Fruit fly (Drosophila melanogaster) whole organism, embryonic: ENCODE results near the gene HHEX.

ENCODE experiments used
- BEAF-32 ChIP-seq: fragments of 200-800 bp; sonication (Bioruptor generic); optimal IDR thresholded peaks from 3 replicates; lab custom pipeline; 2017; ENCODE audit warnings: missing biosample characterization, missing genetic modification characterization, mild to moderate bottlenecking, moderate library complexity, missing genetic modification reagents
- Bdp1 ChIP-seq: fragments of 200-800 bp; sonication (Bioruptor generic); optimal IDR thresholded peaks from 3 replicates; lab custom pipeline; 2016; ENCODE audit warnings: missing biosample characterization, missing genetic modification characterization
- BtbVII ChIP-seq: fragments of 200-800 bp; sonication (Bioruptor generic); optimal IDR thresholded peaks from 3 replicates; lab custom pipeline; 2017; ENCODE audit warnings: missing biosample characterization, mild to moderate bottlenecking, missing genetic modification characterization
- Bteb2 ChIP-seq: fragments of 200-800 bp; sonication (Bioruptor generic); optimal IDR thresholded peaks from 2 replicates; lab custom pipeline; 2016; ENCODE audit warnings: missing biosample characterization, missing genetic modification characterization
- C15 ChIP-seq: fragments of 200-800 bp; sonication (Bioruptor generic); IDR thresholded peaks from 3 replicates; pipeline ENCODE4 v1.3.6; 2022; ENCODE audit warnings: missing biosample characterization, missing genetic modification characterization
- CG10267 ChIP-seq: fragments of 200-800 bp; sonication (Bioruptor generic); optimal IDR thresholded peaks from 2 replicates; lab custom pipeline; 2018; ENCODE audit warnings: missing biosample characterization, mild to moderate bottlenecking, missing genetic modification characterization, moderate library complexity
- CG10274 ChIP-seq: fragments of 200-800 bp; sonication (Bioruptor generic); optimal IDR thresholded peaks from 3 replicates; lab custom pipeline; 2017; ENCODE audit warnings: missing biosample characterization, mild to moderate bottlenecking, missing genetic modification characterization
- CG11695 ChIP-seq: fragments of 200-800 bp; sonication (Bioruptor generic); IDR thresholded peaks from 3 replicates; pipeline ENCODE4 v1.3.6; 2022; ENCODE audit warnings: missing biosample characterization, missing genetic modification characterization
- CG13287 ChIP-seq: fragments of 200-800 bp; sonication (Bioruptor generic); IDR thresholded peaks from 2 replicates; pipeline ENCODE4 v1.3.6; 2022; ENCODE audit warnings: missing biosample characterization, missing genetic modification characterization; ENCODE audit not compliant: partially characterized antibody
- CG13624 ChIP-seq: fragments of 200-800 bp; sonication (Bioruptor generic); optimal IDR thresholded peaks from 2 replicates; lab custom pipeline; 2016; ENCODE audit warnings: missing biosample characterization, missing genetic modification characterization
- CG14965 ChIP-seq: fragments of 200-800 bp; sonication (Bioruptor generic); optimal IDR thresholded peaks from 2 replicates; lab custom pipeline; 2016; ENCODE audit warnings: missing biosample characterization, missing genetic modification characterization, borderline replicate concordance
- CG15514 ChIP-seq: fragments of 200-800 bp; sonication (Bioruptor generic); optimal IDR thresholded peaks from 3 replicates; lab custom pipeline; 2017; ENCODE audit warnings: missing biosample characterization, missing genetic modification characterization, mild to moderate bottlenecking, moderate library complexity, missing genetic modification reagents
- CG16813 ChIP-seq: fragments of 200-800 bp; sonication (Bioruptor generic); IDR thresholded peaks from 3 replicates; pipeline ENCODE4 v1.3.6; 2022; ENCODE audit warnings: missing biosample characterization, missing genetic modification characterization; ENCODE audit not compliant: partially characterized antibody
- CG17829 ChIP-seq: fragments of 200-800 bp; optimal IDR thresholded peaks from 2 replicates; lab custom pipeline; 2019; ENCODE audit warnings: missing biosample characterization, mild to moderate bottlenecking, missing genetic modification characterization, moderate library complexity
- CG2199 ChIP-seq: fragments of 200-800 bp; sonication (Bioruptor generic); IDR thresholded peaks from 3 replicates; pipeline ENCODE4 v1.3.6; 2022; ENCODE audit warnings: missing biosample characterization, missing genetic modification characterization
- CG31224 ChIP-seq: fragments of 200-800 bp; sonication (Bioruptor generic); IDR thresholded peaks from 2 replicates; pipeline ENCODE4 v1.3.6; 2022; ENCODE audit warnings: missing biosample characterization, missing genetic modification characterization
- CG32772 ChIP-seq: fragments of 200-800 bp; sonication (Bioruptor generic); IDR thresholded peaks from 2 replicates; pipeline ENCODE4 v1.3.6; 2022; ENCODE audit warnings: missing biosample characterization, missing genetic modification characterization
- CG33557 ChIP-seq: fragments of 200-800 bp; sonication (Bioruptor generic); optimal IDR thresholded peaks from 2 replicates; lab custom pipeline; 2019; ENCODE audit warnings: missing biosample characterization, mild to moderate bottlenecking, missing genetic modification characterization, moderate library complexity
- CG3847 ChIP-seq: fragments of 200-800 bp; sonication (Bioruptor generic); IDR thresholded peaks from 2 replicates; pipeline ENCODE4 v1.3.6; 2022; ENCODE audit warnings: missing biosample characterization, missing genetic modification characterization
- CG42726 ChIP-seq: fragments of 200-800 bp; sonication (Bioruptor generic); IDR thresholded peaks from 2 replicates; pipeline ENCODE4 v1.3.6; 2022; ENCODE audit warnings: missing biosample characterization, missing genetic modification characterization; ENCODE audit not compliant: partially characterized antibody
- CG4424 ChIP-seq: fragments of 200-800 bp; sonication (Bioruptor generic); optimal IDR thresholded peaks from 3 replicates; lab custom pipeline; 2016; ENCODE audit warnings: missing biosample characterization, missing genetic modification characterization
- CG6791 ChIP-seq: fragments of 200-800 bp; sonication (Bioruptor generic); IDR thresholded peaks from 3 replicates; pipeline ENCODE4 v1.3.6; 2022; ENCODE audit warnings: missing biosample characterization, missing genetic modification characterization; ENCODE audit not compliant: partially characterized antibody
- CG7987 ChIP-seq: fragments of 200-800 bp; sonication (Bioruptor generic); optimal IDR thresholded peaks from 2 replicates; lab custom pipeline; 2018; ENCODE audit warnings: missing biosample characterization, mild to moderate bottlenecking, missing genetic modification characterization, moderate library complexity
- CTCF ChIP-seq: fragments of 200-800 bp; sonication (Bioruptor generic); optimal IDR thresholded peaks from 2 replicates; lab custom pipeline; 2017; ENCODE audit warnings: missing biosample characterization, mild to moderate bottlenecking, missing genetic modification characterization, moderate library complexity
- Dbx ChIP-seq: fragments of 200-800 bp; sonication (Bioruptor generic); IDR thresholded peaks from 3 replicates; pipeline ENCODE4 v1.3.6; 2022; ENCODE audit warnings: missing biosample characterization, missing genetic modification characterization
- Dip3 ChIP-seq: fragments of 200-800 bp; sonication (Bioruptor generic); optimal IDR thresholded peaks from 3 replicates; lab custom pipeline; 2016; ENCODE audit warnings: missing biosample characterization, missing genetic modification characterization
- Dp ChIP-seq: fragments of 200-800 bp; sonication (Bioruptor generic); optimal IDR thresholded peaks from 2 replicates; lab custom pipeline; 2018; ENCODE audit warnings: missing biosample characterization, mild to moderate bottlenecking, missing genetic modification characterization, moderate library complexity
- E2f2 ChIP-seq: fragments of 200-800 bp; sonication (Bioruptor generic); IDR thresholded peaks from 2 replicates; pipeline ENCODE4 v1.3.6; 2022; ENCODE audit warnings: missing biosample characterization, missing genetic modification characterization
- Ets97D ChIP-seq: fragments of 200-800 bp; sonication (Bioruptor generic); optimal IDR thresholded peaks from 3 replicates; lab custom pipeline; 2016; ENCODE audit warnings: missing biosample characterization, missing genetic modification characterization
- Fer2 ChIP-seq: fragments of 200-800 bp; sonication (Bioruptor generic); optimal IDR thresholded peaks from 2 replicates; lab custom pipeline; 2018; ENCODE audit warnings: missing biosample characterization, mild to moderate bottlenecking, missing genetic modification characterization, moderate library complexity
- MBD-R2 ChIP-seq: fragments of 200-800 bp; sonication (Bioruptor generic); IDR thresholded peaks from 2 replicates; pipeline ENCODE4 v1.3.6; 2022; ENCODE audit warnings: missing biosample characterization, missing genetic modification characterization
- MESR4 ChIP-seq: fragments of 200-800 bp; sonication (Bioruptor generic); optimal IDR thresholded peaks from 2 replicates; lab custom pipeline; 2018; ENCODE audit warnings: missing biosample characterization, mild to moderate bottlenecking, missing genetic modification characterization, moderate library complexity
- Max ChIP-seq: fragments of 200-800 bp; sonication (Bioruptor generic); optimal IDR thresholded peaks from 2 replicates; lab custom pipeline; 2016; ENCODE audit warnings: missing biosample characterization, mild to moderate bottlenecking, missing genetic modification characterization
- Med ChIP-seq: fragments of 200-800 bp; sonication (Bioruptor generic); peaks from one replicate; lab custom pipeline; 2016; ENCODE audit warnings: missing biosample characterization, missing genetic modification characterization, mild to moderate bottlenecking, inconsistent platforms, moderate library complexity
- Opbp ChIP-seq: fragments of 200-800 bp; sonication (Bioruptor generic); IDR thresholded peaks from 3 replicates; pipeline ENCODE4 v1.3.6; 2022; ENCODE audit warnings: missing biosample characterization, missing genetic modification characterization; ENCODE audit not compliant: partially characterized antibody
- Ptx1 ChIP-seq: fragments of 200-800 bp; sonication (Bioruptor generic); IDR thresholded peaks from 2 replicates; pipeline ENCODE4 v1.3.6; 2022; ENCODE audit warnings: missing biosample characterization, missing genetic modification characterization
- Sry-β ChIP-seq: fragments of 200-800 bp; sonication (Bioruptor generic); optimal IDR thresholded peaks from 2 replicates; lab custom pipeline; 2018; ENCODE audit warnings: missing biosample characterization, mild to moderate bottlenecking, missing genetic modification characterization, moderate library complexity
- Sry-δ ChIP-seq: fragments of 200-800 bp; sonication (Bioruptor generic); optimal IDR thresholded peaks from 2 replicates; lab custom pipeline; 2016; ENCODE audit warnings: missing biosample characterization, missing genetic modification characterization
- Vsx1 ChIP-seq: fragments of 200-800 bp; sonication (Bioruptor generic); optimal IDR thresholded peaks from 2 replicates; lab custom pipeline; 2017; ENCODE audit warnings: missing biosample characterization, mild to moderate bottlenecking, missing genetic modification characterization, missing genetic modification reagents
- chm ChIP-seq: fragments of 200-800 bp; sonication (Bioruptor generic); IDR thresholded peaks from 2 replicates; pipeline ENCODE4 v1.3.6; 2022; ENCODE audit warnings: missing biosample characterization, missing genetic modification characterization
- dm ChIP-seq: fragments of 200-800 bp; sonication (Bioruptor generic); optimal IDR thresholded peaks from 3 replicates; lab custom pipeline; 2016; ENCODE audit warnings: missing biosample characterization, missing genetic modification characterization
- gcm ChIP-seq: fragments of 200-800 bp; sonication (Bioruptor generic); optimal IDR thresholded peaks from 2 replicates; lab custom pipeline; 2019; ENCODE audit warnings: missing biosample characterization, mild to moderate bottlenecking, missing genetic modification characterization, moderate library complexity
- jigr1 ChIP-seq: fragments of 200-800 bp; sonication (Bioruptor generic); IDR thresholded peaks from 3 replicates; pipeline ENCODE4 v1.3.6; 2022; ENCODE audit warnings: missing biosample characterization, missing genetic modification characterization
- lola ChIP-seq, 3 experiments: fragments of >200 bp in 2 of 3; fragments of 200-800 bp in 1 of 3; sonication (Bioruptor generic) in 1 of 3; optimal IDR thresholded peaks; 2 replicates each; lab custom pipeline; 2017 to 2019; ENCODE audit warnings: missing biosample characterization in 3 of 3, missing genetic modification characterization in 3 of 3, mild to moderate bottlenecking in 1 of 3, moderate library complexity in 1 of 3
- nmo ChIP-seq: fragments of 200-800 bp; sonication (Bioruptor generic); optimal IDR thresholded peaks from 2 replicates; lab custom pipeline; 2018; ENCODE audit warnings: missing biosample characterization, mild to moderate bottlenecking, missing genetic modification characterization, moderate library complexity
- pita ChIP-seq: fragments of 200-800 bp; sonication (Bioruptor generic); optimal IDR thresholded peaks from 2 replicates; lab custom pipeline; 2017; ENCODE audit warnings: missing biosample characterization, mild to moderate bottlenecking, missing genetic modification characterization
- pzg ChIP-seq: fragments of 200-800 bp; sonication (Bioruptor generic); optimal IDR thresholded peaks from 3 replicates; lab custom pipeline; 2018; ENCODE audit warnings: missing biosample characterization, mild to moderate bottlenecking, missing genetic modification characterization, moderate library complexity
- slbo ChIP-seq: fragments of 200-800 bp; sonication (Bioruptor generic); IDR thresholded peaks from 2 replicates; pipeline ENCODE4 v1.3.6; 2022; ENCODE audit warnings: missing biosample characterization, missing genetic modification characterization
- tin ChIP-seq: fragments of 200-800 bp; sonication (Bioruptor generic); optimal IDR thresholded peaks from 3 replicates; lab custom pipeline; 2016; ENCODE audit warnings: missing biosample characterization, missing genetic modification characterization
- toy ChIP-seq: fragments of 200-800 bp; sonication (Bioruptor generic); IDR thresholded peaks from 2 replicates; pipeline ENCODE4 v1.3.6; 2022; ENCODE audit warnings: missing biosample characterization, missing genetic modification characterization
- vvl ChIP-seq: fragments of 200-800 bp; sonication (Bioruptor generic); IDR thresholded peaks from 2 replicates; pipeline ENCODE4 v1.3.6; 2022; ENCODE audit warnings: missing biosample characterization, missing genetic modification characterization

The HHEX gene

dm6 chr3R:21116057-21116456 lies 35.3 kb upstream of the HHEX start, which contains the start of gene ppan (continued):
- TF ChIP-seq CG10267 (tag; lab: Kevin White, UChicago), result peak; percentile 31
- no peak for TF ChIP-seq CG4424 (GFP tag; lab: Kevin White, UChicago)
- TF ChIP-seq dm (GFP tag; lab: Kevin White, UChicago), result peak; percentile 96
- no peak for TF ChIP-seq CG31224 (GFP tag; lab: Robert Waterston, UW)
- TF ChIP-seq Dip3 (GFP tag; lab: Kevin White, UChicago), result no peak
- TF ChIP-seq CG3847 (GFP tag; lab: Robert Waterston, UW), result peak; percentile 53; the same call in 1 of the 2 replicates
- TF ChIP-seq Fer2 (tag; lab: Kevin White, UChicago), result no peak
- TF ChIP-seq Vsx1 (GFP tag; lab: Kevin White, UChicago), result no peak
- peak; percentile 64 for TF ChIP-seq CG13287 (GFP tag; lab: Robert Waterston, UW)
- TF ChIP-seq CG32772 (GFP tag; lab: Robert Waterston, UW), result no peak
- no peak for TF ChIP-seq jigr1 (GFP tag; lab: Robert Waterston, UW)
- 0 out of 2 replicates have a peak, but pooled peaks have one; percentile 8 for TF ChIP-seq vvl (GFP tag; lab: Robert Waterston, UW)
- TF ChIP-seq BtbVII (GFP tag; lab: Kevin White, UChicago), result no peak
- no peak for TF ChIP-seq Bdp1 (GFP tag; lab: Kevin White, UChicago)
- TF ChIP-seq Med (GFP tag; lab: Kevin White, UChicago), result peak; percentile 70
- TF ChIP-seq CG11695 (GFP tag; lab: Robert Waterston, UW), result no peak
- TF ChIP-seq CG15514 (GFP tag; lab: Kevin White, UChicago), result peak; percentile 66
- TF ChIP-seq nmo (GFP tag; lab: Kevin White, UChicago), result no peak
- peak; percentile 20 for TF ChIP-seq Sry-δ (GFP tag; lab: Kevin White, UChicago)
- no peak for TF ChIP-seq Bteb2 (GFP tag; lab: Kevin White, UChicago)
- TF ChIP-seq CG7987 (GFP tag; lab: Kevin White, UChicago), result no peak
- TF ChIP-seq CG2199 (GFP tag; lab: Robert Waterston, UW), result no peak
- TF ChIP-seq CG6791 (GFP tag; lab: Robert Waterston, UW), result peak; percentile 50; the same call in 1 of the 3 replicates
- no peak for TF ChIP-seq toy (GFP tag; lab: Robert Waterston, UW)
- TF ChIP-seq Sry-β (GFP tag; lab: Kevin White, UChicago), result no peak
- TF ChIP-seq Dp (GFP tag; lab: Kevin White, UChicago), result peak; percentile 84
- TF ChIP-seq CG33557 (GFP tag; lab: Kevin White, UChicago), result no peak
- no peak for TF ChIP-seq tin
- TF ChIP-seq Ptx1 (GFP tag; lab: Robert Waterston, UW), result no peak
- TF ChIP-seq Dbx (GFP tag; lab: Robert Waterston, UW), result 0 out of 3 replicates have a peak, but pooled peaks have one; percentile 10
- peak; percentile 58 for TF ChIP-seq Ets97D (GFP tag; lab: Kevin White, UChicago)
- TF ChIP-seq MBD-R2 (GFP tag; lab: Robert Waterston, UW), result peak; percentile 82
- no peak for TF ChIP-seq chm
- peak; percentile 17; the same call in 1 of the 3 replicates for TF ChIP-seq Opbp (GFP tag; lab: Robert Waterston, UW)
- peak; percentile 78 for TF ChIP-seq pzg (GFP tag; lab: Kevin White, UChicago)
- TF ChIP-seq pita, result no peak
- no peak for TF ChIP-seq gcm (GFP tag; lab: Kevin White, UChicago)
- no peak for TF ChIP-seq slbo (GFP tag; lab: Robert Waterston, UW)
- TF ChIP-seq Max (GFP tag; lab: Kevin White, UChicago), result peak; percentile 91
- peak; percentile 41 for TF ChIP-seq CTCF (GFP tag; lab: Kevin White, UChicago)
- TF ChIP-seq E2f2 (GFP tag; lab: Robert Waterston, UW), result peak; percentile 91
- TF ChIP-seq MESR4, result peak; percentile 64
- TF ChIP-seq CG17829, result peak; percentile 11
- TF ChIP-seq CG13624 (GFP tag; lab: Kevin White, UChicago), result no peak
- no peak for TF ChIP-seq CG10274
- peak; percentile 15; the same call in 1 of the 3 replicates for TF ChIP-seq CG16813 (GFP tag; lab: Robert Waterston, UW)
- TF ChIP-seq C15 (GFP tag; lab: Robert Waterston, UW), result no peak
- no peak for TF ChIP-seq CG14965 (GFP tag; lab: Kevin White, UChicago)
- no peak for TF ChIP-seq CG42726 (GFP tag; lab: Robert Waterston, UW)
- TF ChIP-seq BEAF-32 (GFP tag; lab: Kevin White, UChicago), result peak; percentile 39
- TF ChIP-seq lola (GFP tag; optimal IDR thresholded peaks at IDR 0.05; lab: Kevin White, UChicago), result no peak
